Worm (Caenorhabditis elegans) whole organism, L1 larva: ENCODE measurements around the gene nhr-232.

ENCODE experiments used
- C04F5.9 ChIP-seq: sonication (generic microtip); optimal IDR thresholded peaks from 2 replicates; lab custom pipeline; 2016; ENCODE audit warnings: missing genetic modification characterization, missing compliant biosample characterization
- C16A3.4 ChIP-seq: fragments of 150-350 bp; optimal IDR thresholded peaks from 2 replicates; lab custom pipeline; 2014; ENCODE audit warnings: missing biosample characterization, missing genetic modification characterization
- Y116A8C.19 ChIP-seq: sonication (generic microtip); optimal IDR thresholded peaks from 2 replicates; lab custom pipeline; 2016; ENCODE audit warnings: missing compliant biosample characterization, missing genetic modification characterization, borderline replicate concordance
- aha-1 ChIP-seq: fragments of 150-350 bp; optimal IDR thresholded peaks from 2 replicates; lab custom pipeline; 2014; ENCODE audit warnings: missing biosample characterization, missing genetic modification characterization
- aly-2 ChIP-seq: fragments of 150-350 bp; optimal IDR thresholded peaks from 2 replicates; lab custom pipeline; 2014; ENCODE audit warnings: missing biosample characterization, missing genetic modification characterization
- ceh-8 ChIP-seq: fragments of 200-800 bp; sonication (Bioruptor generic); optimal IDR thresholded peaks from 2 replicates; lab custom pipeline; 2018; ENCODE audit warnings: mild to moderate bottlenecking, missing genetic modification characterization, moderate library complexity, missing compliant biosample characterization
- dpl-1 ChIP-seq, 3 experiments: fragments of 150-350 bp in 2 of 3; sonication (generic microtip) in 1 of 3; optimal IDR thresholded peaks; 2 replicates each; lab custom pipeline; 2014 to 2017; ENCODE audit warnings: missing biosample characterization in 3 of 3, missing genetic modification characterization in 3 of 3, missing genetic modification reagents in 3 of 3
- dsc-1 ChIP-seq: sonication (generic microtip); optimal IDR thresholded peaks from 2 replicates; lab custom pipeline; 2016; ENCODE audit warnings: mild to moderate bottlenecking, missing genetic modification characterization, missing compliant biosample characterization
- efl-1 ChIP-seq, 4 experiments: fragments of 150-350 bp; optimal IDR thresholded peaks in 3 of 4; peaks in 1 of 4; 1 replicate in 1 of 4; 2 replicates in 3 of 4; lab custom pipeline; 2014; ENCODE audit warnings: missing biosample characterization in 2 of 4, missing genetic modification characterization in 2 of 4, missing genetic modification reagents in 2 of 4
- efl-3 ChIP-seq: fragments of 200-800 bp; sonication (Bioruptor generic); optimal IDR thresholded peaks from 2 replicates; lab custom pipeline; 2018; ENCODE audit warnings: mild to moderate bottlenecking, missing genetic modification characterization, missing compliant biosample characterization
- egl-13 ChIP-seq: sonication (generic microtip); optimal IDR thresholded peaks from 2 replicates; lab custom pipeline; 2016; ENCODE audit warnings: missing genotype, missing genetic modification reagents, missing genetic modification characterization, missing compliant biosample characterization
- elt-2 ChIP-seq: sonication (generic microtip); optimal IDR thresholded peaks from 2 replicates; lab custom pipeline; 2016; ENCODE audit warnings: missing genetic modification characterization, mild to moderate bottlenecking, inconsistent platforms, missing compliant biosample characterization, missing genetic modification reagents
- elt-3 ChIP-seq, 6 experiments: fragments of 150-350 bp in 1 of 6; sonication (generic microtip); optimal IDR thresholded peaks; 2 replicates each; lab custom pipeline; 2017 to 2018; ENCODE audit warnings: missing biosample characterization in 6 of 6, missing genetic modification characterization in 6 of 6, inconsistent platforms in 1 of 6
- ets-5 ChIP-seq: fragments of 200-800 bp; sonication (Bioruptor generic); IDR thresholded peaks from 2 replicates; pipeline ENCODE4 v1.3.6; 2022; ENCODE audit warnings: missing genetic modification characterization, missing compliant biosample characterization
- fkh-4 ChIP-seq: sonication (generic microtip); optimal IDR thresholded peaks from 2 replicates; lab custom pipeline; 2016; ENCODE audit warnings: missing compliant biosample characterization, missing genetic modification characterization, borderline replicate concordance
- hpl-2 ChIP-seq: fragments of 150-350 bp; optimal IDR thresholded peaks from 2 replicates; lab custom pipeline; 2014; ENCODE audit warnings: missing biosample characterization, missing genetic modification reagents, missing genetic modification characterization
- lin-13 ChIP-seq: fragments of 150-350 bp; optimal IDR thresholded peaks from 2 replicates; lab custom pipeline; 2014; ENCODE audit warnings: missing biosample characterization, missing genetic modification reagents, missing genetic modification characterization
- lir-3 ChIP-seq: sonication (generic microtip); optimal IDR thresholded peaks from 2 replicates; lab custom pipeline; 2016; ENCODE audit warnings: mild to moderate bottlenecking, missing genetic modification characterization, moderate library complexity, missing compliant biosample characterization; ENCODE audit not compliant: poor library complexity
- lsy-2 ChIP-seq, 2 experiments: fragments of 150-350 bp; optimal IDR thresholded peaks; 2 replicates each; lab custom pipeline; 2014; ENCODE audit warnings: missing biosample characterization in 2 of 2, missing genetic modification characterization in 2 of 2
- mef-2 ChIP-seq: fragments of 150-350 bp; optimal IDR thresholded peaks from 2 replicates; lab custom pipeline; 2014; ENCODE audit warnings: missing biosample characterization, missing genetic modification characterization
- nhr-11 ChIP-seq: fragments of 150-350 bp; optimal IDR thresholded peaks from 2 replicates; lab custom pipeline; 2014; ENCODE audit warnings: missing biosample characterization, missing genetic modification characterization
- nhr-12 ChIP-seq: sonication (generic microtip); optimal IDR thresholded peaks from 2 replicates; lab custom pipeline; 2017; ENCODE audit warnings: missing biosample characterization, missing genetic modification characterization
- nhr-90 ChIP-seq: sonication (generic microtip); optimal IDR thresholded peaks from 2 replicates; lab custom pipeline; 2016; ENCODE audit warnings: mild to moderate bottlenecking, missing genetic modification characterization, missing compliant biosample characterization; ENCODE audit not compliant: poor library complexity
- pag-3 ChIP-seq: sonication (generic microtip); optimal IDR thresholded peaks from 2 replicates; lab custom pipeline; 2017; ENCODE audit warnings: missing genetic modification characterization, mild to moderate bottlenecking, missing compliant biosample characterization, antibody characterized with exemption, borderline replicate concordance; ENCODE audit not compliant: insufficient read depth
- pax-3 ChIP-seq: fragments of 200-800 bp; sonication (Bioruptor generic); optimal IDR thresholded peaks from 2 replicates; lab custom pipeline; 2018; ENCODE audit warnings: mild to moderate bottlenecking, missing genetic modification characterization, moderate library complexity, missing compliant biosample characterization
- skn-1 ChIP-seq: fragments of 150-350 bp; optimal IDR thresholded peaks from 2 replicates; lab custom pipeline; 2014; ENCODE audit warnings: missing biosample characterization, missing genetic modification characterization
- snpc-4 ChIP-seq: fragments of 150-350 bp; optimal IDR thresholded peaks from 2 replicates; lab custom pipeline; 2014; ENCODE audit warnings: missing biosample characterization, missing genetic modification characterization
- sox-4 ChIP-seq: sonication (generic microtip); optimal IDR thresholded peaks from 2 replicates; lab custom pipeline; 2016; ENCODE audit warnings: missing genetic modification characterization, missing compliant biosample characterization
- swsn-7 ChIP-seq: sonication (generic microtip); optimal IDR thresholded peaks from 2 replicates; lab custom pipeline; 2016; ENCODE audit warnings: missing genetic modification characterization, missing compliant biosample characterization
- tbx-2 ChIP-seq: sonication (generic microtip); optimal IDR thresholded peaks from 2 replicates; lab custom pipeline; 2016; ENCODE audit warnings: missing genetic modification characterization, missing compliant biosample characterization
- tlp-1 ChIP-seq: fragments of 150-350 bp; optimal IDR thresholded peaks from 2 replicates; lab custom pipeline; 2014; ENCODE audit warnings: missing biosample characterization, missing genetic modification characterization
- unc-30 ChIP-seq: sonication (generic microtip); optimal IDR thresholded peaks from 2 replicates; lab custom pipeline; 2017; ENCODE audit warnings: missing biosample characterization, missing genetic modification characterization
- unc-86 ChIP-seq: sonication (generic microtip); optimal IDR thresholded peaks from 2 replicates; lab custom pipeline; 2016; ENCODE audit warnings: missing genetic modification characterization, missing compliant biosample characterization
- unc-98 ChIP-seq: fragments of 200-800 bp; sonication (Bioruptor generic); IDR thresholded peaks from 2 replicates; pipeline ENCODE4 v1.3.6; 2022; ENCODE audit warnings: missing genetic modification characterization, missing compliant biosample characterization
- vab-15 ChIP-seq: sonication (generic microtip); optimal IDR thresholded peaks from 2 replicates; lab custom pipeline; 2017; ENCODE audit warnings: missing genotype, mild to moderate bottlenecking, missing genetic modification characterization, missing compliant biosample characterization
- xbp-1 ChIP-seq: sonication (generic microtip); optimal IDR thresholded peaks from 2 replicates; lab custom pipeline; 2016; ENCODE audit warnings: missing genetic modification characterization, missing compliant biosample characterization
- zag-1 ChIP-seq: fragments of 150-350 bp; optimal IDR thresholded peaks from 2 replicates; lab custom pipeline; 2014; ENCODE audit warnings: missing biosample characterization, missing genetic modification characterization
- zip-4 ChIP-seq: fragments of 200-800 bp; sonication (Bioruptor generic); optimal IDR thresholded peaks from 2 replicates; lab custom pipeline; 2018; ENCODE audit warnings: mild to moderate bottlenecking, missing genetic modification characterization, moderate library complexity, missing compliant biosample characterization
- ztf-4 ChIP-seq: fragments of 150-350 bp; optimal IDR thresholded peaks from 2 replicates; lab custom pipeline; 2014; ENCODE audit warnings: missing biosample characterization, missing genetic modification characterization

Gene nhr-232

ce11 chrV:10210244-10210643, 45.7 kb upstream of the nhr-232 start, which contains the start of gene tftc-3:
Gene tftc-3, minus strand, starts transcription at chrV:10210344.
- TF ChIP-seq hpl-2: no peak
- no peak for TF ChIP-seq fkh-4
- TF ChIP-seq C16A3.4 (tag; lab: Kevin White, UChicago): no peak
- TF ChIP-seq lsy-2 (tag; optimal IDR thresholded peaks at IDR 0.05; lab: Kevin White, UChicago): no peak
- no peak for TF ChIP-seq ztf-4 (tag; lab: Kevin White, UChicago)
- TF ChIP-seq ets-5 (GFP tag; lab: Robert Waterston, UW): no peak
- TF ChIP-seq elt-3 (tag; optimal IDR thresholded peaks at IDR 0.05; lab: Kevin White, UChicago): no peak
- TF ChIP-seq ceh-8 (GFP tag; lab: Kevin White, UChicago): no peak

- TF ChIP-seq vab-15 (tag; lab: Kevin White, UChicago) (no peak), nhr-90 (tag; lab: Kevin White, UChicago) (no peak), unc-86 (tag; lab: Kevin White, UChicago) (no peak), aha-1 (tag; lab: Kevin White, UChicago) (no peak), elt-2 (no peak), tlp-1 (tag; lab: Kevin White, UChicago) (no peak), unc-98 (GFP tag; lab: Robert Waterston, UW) (no peak), lir-3 (no peak), dpl-1 (GFP tag; optimal IDR thresholded peaks at IDR 0.05; lab: Kevin White, UChicago) (no peak), egl-13 (no peak), Y116A8C.19 (no peak), nhr-11 (no peak), xbp-1 (tag; lab: Kevin White, UChicago) (no peak), unc-30 (tag; lab: Kevin White, UChicago) (no peak), fkh-4 (no peak), sox-4 (tag; lab: Kevin White, UChicago) (no peak)
- TF ChIP-seq, all 84 proteins: peak for 0
Measured at ce11 chrV:10212027-10212426, 43.9 kb upstream of the nhr-232 start, which contains the start of gene zhit-3. Gene zhit-3, minus strand, starts transcription at chrV:10212127.

ce11 chrV:10212627-10213026, 43.3 kb upstream of the nhr-232 start, which contains the start of gene hpo-40:
Gene hpo-40, plus strand, starts transcription at chrV:10212927.
- no peak for TF ChIP-seq efl-3 (GFP tag; lab: Kevin White, UChicago)
- no peak for TF ChIP-seq efl-1 (optimal IDR thresholded peaks at IDR 0.05; lab: Kevin White, UChicago)
- no peak for TF ChIP-seq efl-1 (GFP tag; optimal IDR thresholded peaks at IDR 0.05 in 1 of 2; lab: Kevin White, UChicago)
- TF ChIP-seq egl-13: no peak
- no peak for TF ChIP-seq aha-1 (tag; lab: Kevin White, UChicago)
- no peak for TF ChIP-seq aly-2
- no peak for TF ChIP-seq elt-3 (tag; optimal IDR thresholded peaks at IDR 0.05; lab: Kevin White, UChicago)
- no peak for TF ChIP-seq skn-1
- no peak for TF ChIP-seq hpl-2
- TF ChIP-seq swsn-7 (tag; lab: Kevin White, UChicago): no peak
- no peak for TF ChIP-seq zag-1 (tag; lab: Kevin White, UChicago)
- TF ChIP-seq dsc-1: no peak
- TF ChIP-seq mef-2 (tag; lab: Kevin White, UChicago): no peak
- TF ChIP-seq dpl-1 (GFP tag; optimal IDR thresholded peaks at IDR 0.05; lab: Kevin White, UChicago): no peak
- no peak for TF ChIP-seq nhr-12 (tag; lab: Kevin White, UChicago)
- TF ChIP-seq pax-3 (tag; lab: Kevin White, UChicago): no peak
- TF ChIP-seq, all 84 proteins: peak for 0

ce11 chrV:10216724-10217123, 39.2 kb upstream of the nhr-232 start, which contains the start of gene ZK856.14:
Gene ZK856.14, plus strand, starts transcription at chrV:10217024.
- TF ChIP-seq C04F5.9 (no peak), snpc-4 (tag; lab: Kevin White, UChicago) (no peak), pag-3 (tag; lab: Kevin White, UChicago) (no peak), lin-13 (GFP tag; lab: Kevin White, UChicago) (no peak), nhr-12 (tag; lab: Kevin White, UChicago) (no peak), tbx-2 (tag; lab: Kevin White, UChicago) (no peak), zip-4 (GFP tag; lab: Kevin White, UChicago) (no peak), lir-3 (no peak), tlp-1 (tag; lab: Kevin White, UChicago) (no peak)
